Worm (Caenorhabditis elegans) whole organism, L3 larva: ENCODE results near the gene M05D6.8.

Source experiments
- aly-2 ChIP-seq: fragments of 150-350 bp; optimal IDR thresholded peaks from 2 replicates; lab custom pipeline; 2014; ENCODE audit warnings: missing biosample characterization, missing genetic modification characterization
- ama-1 ChIP-seq: fragments of 150-350 bp; optimal IDR thresholded peaks from 2 replicates; lab custom pipeline; 2018
- ceh-9 ChIP-seq: sonication (generic microtip); optimal IDR thresholded peaks from 2 replicates; lab custom pipeline; 2018; ENCODE audit warnings: missing biosample characterization, missing genetic modification characterization
- fkh-2 ChIP-seq: fragments of 150-350 bp; optimal IDR thresholded peaks from 2 replicates; lab custom pipeline; 2014; ENCODE audit warnings: missing biosample characterization, missing genetic modification reagents, missing genetic modification characterization
- jun-1 ChIP-seq: fragments of 150-350 bp; optimal IDR thresholded peaks from 2 replicates; lab custom pipeline; 2014; ENCODE audit warnings: missing biosample characterization, missing genetic modification reagents, missing genetic modification characterization
- lin-39 ChIP-seq: fragments of 150-350 bp; optimal IDR thresholded peaks from 2 replicates; lab custom pipeline; 2018; ENCODE audit warnings: missing biosample characterization, missing genetic modification reagents, missing genetic modification characterization
- nhr-43 ChIP-seq: sonication (generic microtip); optimal IDR thresholded peaks from 2 replicates; lab custom pipeline; 2016; ENCODE audit warnings: mild to moderate bottlenecking, missing genetic modification characterization, missing compliant biosample characterization; ENCODE audit not compliant: poor library complexity, severe bottlenecking
- pha-4 ChIP-seq: fragments of 150-350 bp; optimal IDR thresholded peaks from 2 replicates; lab custom pipeline; 2014; ENCODE audit warnings: missing biosample characterization, missing genetic modification reagents, missing genetic modification characterization
- skn-1 ChIP-seq: fragments of 150-350 bp; optimal IDR thresholded peaks from 2 replicates; lab custom pipeline; 2014; ENCODE audit warnings: missing biosample characterization, missing genetic modification characterization
- ztf-4 ChIP-seq: fragments of 150-350 bp; optimal IDR thresholded peaks from 2 replicates; lab custom pipeline; 2014; ENCODE audit warnings: missing biosample characterization, missing genetic modification characterization

ce11 chrII:8442176-8442575 lies 28.9 kb downstream of the M05D6.8 start:
- no peak for TF ChIP-seq skn-1 (tag; lab: Kevin White, UChicago)
- no peak for TF ChIP-seq ama-1 (lab: Kevin White, UChicago)
- peak; percentile 78 for TF ChIP-seq nhr-43 (tag; lab: Kevin White, UChicago)
- no peak for TF ChIP-seq aly-2
- no peak for TF ChIP-seq jun-1 (tag; lab: Kevin White, UChicago)
- no peak for TF ChIP-seq ztf-4 (tag; lab: Kevin White, UChicago)
- TF ChIP-seq fkh-2 (tag; lab: Kevin White, UChicago), result no peak
- no peak for TF ChIP-seq pha-4
- TF ChIP-seq ceh-9 (tag; lab: Kevin White, UChicago), result no peak
- peak; percentile 52 for TF ChIP-seq lin-39 (tag; lab: Kevin White, UChicago)
